Fruit fly (Drosophila melanogaster) whole organism, pupa: ENCODE results near the gene Cby.

ENCODE experiments used
- CG10348 ChIP-seq: fragments of 200-800 bp; sonication (Bioruptor generic); IDR thresholded peaks from 2 replicates; pipeline ENCODE4 v1.3.6; 2022; ENCODE audit warnings: missing biosample characterization, missing genetic modification characterization
- CG12605 ChIP-seq: fragments of 200-800 bp; sonication (Bioruptor generic); IDR thresholded peaks from 2 replicates; pipeline ENCODE4 v1.3.6; 2022; ENCODE audit warnings: missing biosample characterization, missing genetic modification characterization
- CG14655 ChIP-seq: fragments of 200-800 bp; sonication (Bioruptor generic); optimal IDR thresholded peaks from 3 replicates; lab custom pipeline; 2017; ENCODE audit warnings: mild to moderate bottlenecking, missing biosample characterization, missing genetic modification reagents, missing genetic modification characterization
- CG15710 ChIP-seq: fragments of 200-800 bp; sonication (Bioruptor generic); optimal IDR thresholded peaks from 2 replicates; lab custom pipeline; 2018; ENCODE audit warnings: missing biosample characterization, mild to moderate bottlenecking, missing genetic modification characterization, moderate library complexity
- CG32121 ChIP-seq: fragments of 200-800 bp; sonication (Bioruptor generic); IDR thresholded peaks from 2 replicates; pipeline ENCODE4 v1.3.6; 2022; ENCODE audit warnings: missing biosample characterization, missing genetic modification characterization
- CG4496 ChIP-seq: fragments of 200-800 bp; sonication (Bioruptor generic); IDR thresholded peaks from 3 replicates; pipeline ENCODE4 v1.3.6; 2022; ENCODE audit warnings: missing biosample characterization, missing genetic modification characterization
- CG8159 ChIP-seq: fragments of 200-800 bp; sonication (Bioruptor generic); optimal IDR thresholded peaks from 3 replicates; lab custom pipeline; 2018; ENCODE audit warnings: missing biosample characterization, mild to moderate bottlenecking, missing genetic modification characterization, moderate library complexity
- CG9948 ChIP-seq: fragments of 200-800 bp; sonication (Bioruptor generic); optimal IDR thresholded peaks from 2 replicates; lab custom pipeline; 2018; ENCODE audit warnings: missing biosample characterization, mild to moderate bottlenecking, missing genetic modification characterization, moderate library complexity
- EcR ChIP-seq: fragments of 200-800 bp; sonication (Bioruptor generic); optimal IDR thresholded peaks from 3 replicates; lab custom pipeline; 2019; ENCODE audit warnings: missing biosample characterization, missing genetic modification characterization, mild to moderate bottlenecking, moderate library complexity, missing genetic modification reagents
- Snoo ChIP-seq: fragments of 200-800 bp; sonication (Bioruptor generic); optimal IDR thresholded peaks from 3 replicates; lab custom pipeline; 2017; ENCODE audit warnings: missing biosample characterization, mild to moderate bottlenecking, missing genetic modification characterization, inconsistent platforms
- fd96Ca ChIP-seq: fragments of 200-800 bp; sonication (Bioruptor generic); IDR thresholded peaks from 3 replicates; pipeline ENCODE4 v1.3.6; 2022; ENCODE audit warnings: missing biosample characterization, missing genetic modification characterization
- gl ChIP-seq: fragments of 200-800 bp; sonication (Bioruptor generic); optimal IDR thresholded peaks from 2 replicates; lab custom pipeline; 2018; ENCODE audit warnings: missing biosample characterization, mild to moderate bottlenecking, missing genetic modification characterization

DNA sequence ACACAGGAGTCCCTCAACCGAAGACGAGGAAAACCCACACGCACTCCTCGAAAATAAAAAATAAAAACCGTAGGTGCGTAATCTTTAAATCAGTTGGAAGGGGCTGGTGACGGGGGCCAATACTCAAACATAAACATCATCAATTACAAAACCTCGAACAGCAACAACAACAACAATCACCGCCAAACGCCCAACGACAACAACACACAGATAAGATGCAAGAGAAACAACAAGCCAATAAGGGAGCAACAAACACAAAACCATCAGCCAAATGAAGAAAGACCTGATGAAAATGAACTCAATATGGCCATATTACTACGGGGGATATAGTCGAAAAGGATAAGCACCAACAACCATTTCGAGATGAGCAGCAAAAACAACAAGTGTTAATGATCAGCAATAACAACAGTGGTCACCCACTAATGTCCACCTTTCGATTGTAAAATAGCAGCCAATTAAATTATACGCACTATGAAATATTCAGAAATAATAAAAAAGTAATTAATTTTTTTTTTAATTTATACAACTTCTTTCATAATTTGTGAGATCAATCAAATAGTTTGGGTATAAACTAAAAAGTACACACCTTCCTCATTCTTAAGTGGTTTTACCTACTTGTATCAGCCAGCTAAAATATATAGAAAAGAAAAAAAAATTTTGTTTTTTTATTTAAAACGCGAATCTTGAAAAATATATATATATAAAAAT, 44.0 kb upstream of the Cby start:
- peak; percentile 73 for TF ChIP-seq CG14655 (GFP tag; lab: Kevin White, UChicago)
- no peak for TF ChIP-seq CG10348 (GFP tag; lab: Robert Waterston, UW)
- TF ChIP-seq CG12605 (GFP tag; lab: Robert Waterston, UW), result no peak
- TF ChIP-seq CG9948 (tag; lab: Kevin White, UChicago), result peak; percentile 74
- no peak for TF ChIP-seq EcR (GFP tag; lab: Kevin White, UChicago)
- no peak for TF ChIP-seq CG4496 (GFP tag; lab: Robert Waterston, UW)
- peak; percentile 95 for TF ChIP-seq CG8159 (tag; lab: Kevin White, UChicago)
- peak; percentile 50 for TF ChIP-seq CG15710 (tag; lab: Kevin White, UChicago)
- TF ChIP-seq Snoo (tag; lab: Kevin White, UChicago), result no peak
- no peak for TF ChIP-seq gl
- TF ChIP-seq fd96Ca, result 0 out of 3 replicates have a peak, but pooled peaks have one; percentile 10
- TF ChIP-seq CG32121 (GFP tag; lab: Robert Waterston, UW), result no peak
